Worm (Caenorhabditis elegans) whole organism, mixed stage, embryonic: ENCODE results near the gene Y41G9A.6.

Experiments
- blmp-1 ChIP-seq: fragments of 150-350 bp; optimal IDR thresholded peaks from 2 replicates; lab custom pipeline; 2014; ENCODE audit warnings: missing biosample characterization, missing genetic modification characterization
- cnd-1 ChIP-seq: fragments of 200-800 bp; sonication (Bioruptor generic); optimal IDR thresholded peaks from 2 replicates; lab custom pipeline; 2018; ENCODE audit warnings: mild to moderate bottlenecking, missing genetic modification characterization, missing compliant biosample characterization
- drap-1 ChIP-seq: fragments of 200-800 bp; sonication (Bioruptor generic); optimal IDR thresholded peaks from 3 replicates; lab custom pipeline; 2018; ENCODE audit warnings: mild to moderate bottlenecking, missing genetic modification characterization, missing compliant biosample characterization
- ham-2 ChIP-seq: fragments of 200-800 bp; sonication (Bioruptor generic); optimal IDR thresholded peaks from 2 replicates; lab custom pipeline; 2018; ENCODE audit warnings: mild to moderate bottlenecking, missing genetic modification characterization, missing compliant biosample characterization
- lin-13 ChIP-seq: fragments of 150-350 bp; optimal IDR thresholded peaks from 2 replicates; lab custom pipeline; 2014; ENCODE audit warnings: missing biosample characterization, missing genetic modification characterization
- lsy-2 ChIP-seq: fragments of 150-350 bp; optimal IDR thresholded peaks from 2 replicates; lab custom pipeline; 2014; ENCODE audit warnings: missing biosample characterization, missing genetic modification characterization
- mep-1 ChIP-seq: fragments of 150-350 bp; optimal IDR thresholded peaks from 2 replicates; lab custom pipeline; 2017; ENCODE audit warnings: missing biosample characterization, missing genetic modification reagents, missing genetic modification characterization, inconsistent platforms
- nhr-237 ChIP-seq: fragments of 150-350 bp; optimal IDR thresholded peaks from 2 replicates; lab custom pipeline; 2014; ENCODE audit warnings: missing biosample characterization, missing genetic modification characterization
- nhr-28 ChIP-seq: fragments of 150-350 bp; optimal IDR thresholded peaks from 2 replicates; lab custom pipeline; 2014; ENCODE audit warnings: missing biosample characterization, missing genetic modification characterization
- nhr-76 ChIP-seq: sonication (generic microtip); optimal IDR thresholded peaks from 2 replicates; lab custom pipeline; 2017; ENCODE audit warnings: missing biosample characterization, missing genetic modification characterization
- pha-4 ChIP-seq: fragments of 150-350 bp; optimal IDR thresholded peaks from 2 replicates; lab custom pipeline; 2018; ENCODE audit warnings: missing biosample characterization, missing genetic modification reagents, missing genetic modification characterization
- snpc-4 ChIP-seq: fragments of 150-350 bp; optimal IDR thresholded peaks from 2 replicates; lab custom pipeline; 2014; ENCODE audit warnings: missing biosample characterization, missing genetic modification characterization
- unc-39 ChIP-seq: fragments of 150-350 bp; optimal IDR thresholded peaks from 2 replicates; lab custom pipeline; 2014; ENCODE audit warnings: missing biosample characterization, missing genetic modification characterization
- unc-62 ChIP-seq: fragments of 150-350 bp; optimal IDR thresholded peaks from 2 replicates; lab custom pipeline; 2014; ENCODE audit warnings: missing biosample characterization, missing genetic modification reagents, missing genetic modification characterization

ce11 chrX:2999652-3000051 is 4.0 kb downstream of the Y41G9A.6 start, which contains the start of gene Y41G9A.17:
- no peak for TF ChIP-seq pha-4 (tag; lab: Kevin White, UChicago)
- TF ChIP-seq nhr-28, result no peak
- TF ChIP-seq blmp-1 (tag; lab: Kevin White, UChicago), result no peak
- TF ChIP-seq lin-13 (tag; lab: Kevin White, UChicago), result no peak
- no peak for TF ChIP-seq unc-39 (tag; lab: Kevin White, UChicago)
- no peak for TF ChIP-seq nhr-76 (tag; lab: Kevin White, UChicago)
- no peak for TF ChIP-seq drap-1 (GFP tag; lab: Kevin White, UChicago)
- no peak for TF ChIP-seq ham-2
- no peak for TF ChIP-seq lsy-2 (tag; lab: Kevin White, UChicago)
- TF ChIP-seq snpc-4 (tag; lab: Kevin White, UChicago), result no peak
- TF ChIP-seq unc-62, result no peak
- TF ChIP-seq mep-1 (tag; lab: Kevin White, UChicago), result no peak
- no peak for TF ChIP-seq nhr-237 (tag; lab: Kevin White, UChicago)
- TF ChIP-seq cnd-1 (tag; lab: Kevin White, UChicago), result no peak
